Worm (Caenorhabditis elegans): ENCODE measurements around the gene popl-5.

ce11 chrIII:11446826-11447225 is 40.3 kb downstream of the popl-5 start:
- TF ChIP-seq ceh-40 (GFP tag; IDR thresholded peaks at IDR 0.05) (no peak), madf-3 (GFP tag; IDR thresholded peaks at IDR 0.05) (no peak), athp-1 (tag; optimal IDR thresholded peaks at IDR 0.05) (no peak), ceh-58 (GFP tag; IDR thresholded peaks at IDR 0.05) (no peak), ama-1 (optimal IDR thresholded peaks at IDR 0.05) (no peak), ama-1 (GFP tag; optimal IDR thresholded peaks at IDR 0.05) (no peak), mes-4 (tag; optimal IDR thresholded peaks at IDR 0.05) (no peak), snpc-1.3 (tag; optimal IDR thresholded peaks at IDR 0.05; ENCODE audit: insufficient read depth) (no peak), F49E8.2 (tag; optimal IDR thresholded peaks at IDR 0.05; ENCODE audit: insufficient read depth) (no peak), snpc-4 (GFP tag; optimal IDR thresholded peaks at IDR 0.05) (no peak), snpc-4 (tag; optimal IDR thresholded peaks at IDR 0.05) (no peak), hlh-12 (tag; optimal IDR thresholded peaks at IDR 0.05) (no peak)

Data from whole organism, young adult.